Worm (Caenorhabditis elegans) whole organism, young adult: Measurements from ENCODE around the gene F35E8.10.

Experiments used
- fkh-3 ChIP-seq: sonication (generic microtip); optimal IDR thresholded peaks from 2 replicates; lab custom pipeline; 2016; ENCODE audit warnings: mild to moderate bottlenecking, missing genetic modification characterization, missing compliant biosample characterization
- hsf-1 ChIP-seq: fragments of 200-800 bp; sonication (Bioruptor generic); IDR thresholded peaks from 2 replicates; pipeline ENCODE4 v1.3.6; 2022; ENCODE audit warnings: missing genetic modification reagents, missing genetic modification characterization, missing compliant biosample characterization
- lin-26 ChIP-seq: fragments of 200-800 bp; sonication (Bioruptor generic); IDR thresholded peaks from 2 replicates; pipeline ENCODE4 v1.3.6; 2022; ENCODE audit warnings: missing genetic modification reagents, missing genetic modification characterization, missing compliant biosample characterization
- nhr-27 ChIP-seq: fragments of 200-800 bp; sonication (Bioruptor generic); optimal IDR thresholded peaks from 2 replicates; lab custom pipeline; 2018; ENCODE audit warnings: mild to moderate bottlenecking, missing genetic modification characterization, moderate library complexity, missing compliant biosample characterization
- pbrm-1 ChIP-seq: fragments of 200-800 bp; sonication (Bioruptor generic); IDR thresholded peaks from 2 replicates; pipeline ENCODE4 v1.3.6; 2022; ENCODE audit warnings: missing genetic modification reagents, missing genetic modification characterization, missing compliant biosample characterization
- pha-4 ChIP-seq: fragments of 150-350 bp; sonication (generic microtip); optimal IDR thresholded peaks from 2 replicates; lab custom pipeline; 2014; ENCODE audit warnings: missing biosample characterization, missing genetic modification reagents, missing genetic modification characterization
- rec-8 ChIP-seq, 2 experiments: sonication (generic microtip); optimal IDR thresholded peaks; 2 replicates each; lab custom pipeline; 2016; ENCODE audit warnings: mild to moderate bottlenecking in 2 of 2, missing genetic modification characterization in 2 of 2, missing genetic modification reagents in 2 of 2, missing genotype in 2 of 2, missing biosample characterization in 1 of 2, missing compliant biosample characterization in 1 of 2, moderate library complexity in 1 of 2
- sea-2 ChIP-seq: fragments of 200-800 bp; sonication (Bioruptor generic); IDR thresholded peaks from 2 replicates; pipeline ENCODE4 v1.3.6; 2022; ENCODE audit warnings: missing genetic modification characterization, missing compliant biosample characterization
- tbx-9 ChIP-seq: sonication (generic microtip); optimal IDR thresholded peaks from 2 replicates; lab custom pipeline; 2016; ENCODE audit warnings: borderline replicate concordance, missing genetic modification characterization, inconsistent platforms, missing compliant biosample characterization
- zfh-2 ChIP-seq: fragments of 200-800 bp; sonication (Bioruptor generic); conservative IDR thresholded peaks from 2 replicates; pipeline ENCODE4 v1.3.6; 2022; ENCODE audit warnings: missing genetic modification reagents, missing genetic modification characterization, missing compliant biosample characterization

DNA sequence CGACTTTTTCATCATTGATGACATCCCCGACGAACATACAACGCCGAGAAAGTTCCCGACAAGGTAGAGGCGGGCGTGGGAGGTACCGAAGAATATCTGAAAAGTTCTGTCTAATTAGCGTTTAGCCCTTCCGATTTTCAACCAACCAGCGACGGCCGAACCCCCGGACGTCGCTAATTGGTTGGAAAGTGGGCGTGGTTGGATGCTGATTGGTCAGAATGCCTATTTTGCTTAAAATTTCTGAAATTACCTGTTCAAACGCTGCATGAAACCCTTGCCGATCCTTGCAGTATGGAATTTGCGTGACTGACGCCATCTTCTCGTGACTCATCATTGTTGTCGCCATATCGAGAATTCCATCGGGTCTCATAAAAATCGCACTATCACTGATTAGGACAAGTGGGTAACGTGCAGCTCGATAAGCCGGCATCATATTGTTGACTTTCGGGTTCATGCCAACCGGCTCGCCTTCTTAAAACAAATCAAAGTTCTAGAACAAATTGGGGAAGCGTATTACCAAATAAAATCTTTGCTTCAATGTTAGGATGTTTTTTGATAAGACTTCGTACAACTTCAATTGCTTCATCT lies 32.4 kb downstream of the F35E8.10 start:
- TF ChIP-seq lin-26 (GFP tag; lab: Robert Waterston, UW) (no peak), nhr-27 (tag; lab: Kevin White, UChicago) (no peak), sea-2 (no peak), pha-4 (tag; lab: Kevin White, UChicago) (no peak), tbx-9 (tag; lab: Kevin White, UChicago) (no peak), rec-8 (tag; optimal IDR thresholded peaks at IDR 0.05; lab: Kevin White, UChicago) (no peak), pbrm-1 (GFP tag; lab: Robert Waterston, UW) (no peak), zfh-2 (GFP tag; lab: Robert Waterston, UW) (no peak), fkh-3 (tag; lab: Kevin White, UChicago) (no peak), hsf-1 (GFP tag; lab: Robert Waterston, UW) (no peak)
